Fruit fly (Drosophila melanogaster) whole organism, embryonic: ENCODE results near the gene Oct-TyrR.

Experiments
- ATbp ChIP-seq: fragments of 200-800 bp; sonication (Bioruptor generic); optimal IDR thresholded peaks from 2 replicates; lab custom pipeline; 2017; ENCODE audit warnings: missing biosample characterization, mild to moderate bottlenecking, missing genetic modification characterization, missing genetic modification reagents
- CG1024 ChIP-seq: fragments of 200-800 bp; sonication (Bioruptor generic); IDR thresholded peaks from 2 replicates; pipeline ENCODE4 v1.3.6; 2022; ENCODE audit warnings: missing biosample characterization, missing genetic modification characterization
- CG10274 ChIP-seq: fragments of 200-800 bp; sonication (Bioruptor generic); optimal IDR thresholded peaks from 3 replicates; lab custom pipeline; 2017; ENCODE audit warnings: missing biosample characterization, mild to moderate bottlenecking, missing genetic modification characterization
- CG12391 ChIP-seq: fragments of 200-800 bp; sonication (Bioruptor generic); optimal IDR thresholded peaks from 3 replicates; lab custom pipeline; 2018; ENCODE audit warnings: missing biosample characterization, mild to moderate bottlenecking, missing genetic modification characterization, moderate library complexity
- CG12659 ChIP-seq: fragments of 200-800 bp; sonication (Bioruptor generic); optimal IDR thresholded peaks from 3 replicates; lab custom pipeline; 2017; ENCODE audit warnings: mild to moderate bottlenecking, missing biosample characterization, missing genetic modification reagents, missing genetic modification characterization
- CG13894 ChIP-seq: fragments of 200-800 bp; sonication (Bioruptor generic); optimal IDR thresholded peaks from 3 replicates; lab custom pipeline; 2018; ENCODE audit warnings: missing biosample characterization, mild to moderate bottlenecking, missing genetic modification characterization, moderate library complexity
- CG14710 ChIP-seq: fragments of 200-800 bp; sonication (Bioruptor generic); optimal IDR thresholded peaks from 3 replicates; lab custom pipeline; 2019; ENCODE audit warnings: missing biosample characterization, mild to moderate bottlenecking, missing genetic modification characterization, moderate library complexity
- CG15479 ChIP-seq: fragments of 200-800 bp; sonication (Bioruptor generic); optimal IDR thresholded peaks from 3 replicates; lab custom pipeline; 2019; ENCODE audit warnings: missing biosample characterization, mild to moderate bottlenecking, missing genetic modification characterization, moderate library complexity
- CG17328 ChIP-seq: fragments of 200-800 bp; sonication (Bioruptor generic); IDR thresholded peaks from 2 replicates; pipeline ENCODE4 v1.3.6; 2022; ENCODE audit warnings: missing biosample characterization, missing genetic modification characterization
- CG17568 ChIP-seq: fragments of 200-800 bp; sonication (Bioruptor generic); optimal IDR thresholded peaks from 2 replicates; lab custom pipeline; 2018; ENCODE audit warnings: missing biosample characterization, mild to moderate bottlenecking, missing genetic modification characterization, moderate library complexity
- CG17912 ChIP-seq: fragments of 200-800 bp; sonication (Bioruptor generic); optimal IDR thresholded peaks from 2 replicates; lab custom pipeline; 2018; ENCODE audit warnings: missing biosample characterization, mild to moderate bottlenecking, missing genetic modification characterization
- CG2199 ChIP-seq: fragments of 200-800 bp; sonication (Bioruptor generic); IDR thresholded peaks from 3 replicates; pipeline ENCODE4 v1.3.6; 2022; ENCODE audit warnings: missing biosample characterization, missing genetic modification characterization
- CG30020 ChIP-seq: fragments of 200-800 bp; optimal IDR thresholded peaks from 2 replicates; lab custom pipeline; 2019; ENCODE audit warnings: missing biosample characterization, mild to moderate bottlenecking, missing genetic modification characterization, moderate library complexity
- CG30431 ChIP-seq: fragments of 200-800 bp; sonication (Bioruptor generic); optimal IDR thresholded peaks from 2 replicates; lab custom pipeline; 2017; ENCODE audit warnings: missing biosample characterization, missing genetic modification characterization
- CG34224 ChIP-seq: fragments of 200-800 bp; sonication (Bioruptor generic); IDR thresholded peaks from 3 replicates; pipeline ENCODE4 v1.3.6; 2022; ENCODE audit warnings: missing biosample characterization, missing genetic modification characterization; ENCODE audit not compliant: partially characterized antibody
- CG3995 ChIP-seq: fragments of 200-800 bp; sonication (Bioruptor generic); optimal IDR thresholded peaks from 3 replicates; lab custom pipeline; 2016; ENCODE audit warnings: missing biosample characterization, missing genetic modification characterization
- CG42726 ChIP-seq: fragments of 200-800 bp; sonication (Bioruptor generic); IDR thresholded peaks from 2 replicates; pipeline ENCODE4 v1.3.6; 2022; ENCODE audit warnings: missing biosample characterization, missing genetic modification characterization; ENCODE audit not compliant: partially characterized antibody
- CG7372 ChIP-seq: fragments of 200-800 bp; sonication (Bioruptor generic); IDR thresholded peaks from 2 replicates; pipeline ENCODE4 v1.3.6; 2022; ENCODE audit warnings: missing biosample characterization, missing genetic modification characterization
- CG9437 ChIP-seq: fragments of 200-800 bp; sonication (Bioruptor generic); optimal IDR thresholded peaks from 2 replicates; lab custom pipeline; 2018; ENCODE audit warnings: missing biosample characterization, mild to moderate bottlenecking, missing genetic modification characterization
- CG9932 ChIP-seq: fragments of 200-800 bp; sonication (Bioruptor generic); IDR thresholded peaks from 2 replicates; pipeline ENCODE4 v1.3.6; 2022; ENCODE audit warnings: missing biosample characterization, missing genetic modification characterization
- CHES-1-like ChIP-seq: fragments of 200-800 bp; sonication (Bioruptor generic); optimal IDR thresholded peaks from 2 replicates; lab custom pipeline; 2016; ENCODE audit warnings: missing biosample characterization, missing genetic modification characterization
- HLHmδ ChIP-seq: fragments of 200-800 bp; sonication (Bioruptor generic); optimal IDR thresholded peaks from 2 replicates; lab custom pipeline; 2018; ENCODE audit warnings: missing biosample characterization, mild to moderate bottlenecking, missing genetic modification characterization, moderate library complexity
- Hmr ChIP-seq: fragments of 200-800 bp; sonication (Bioruptor generic); optimal IDR thresholded peaks from 3 replicates; lab custom pipeline; 2017; ENCODE audit warnings: mild to moderate bottlenecking, missing biosample characterization, missing genetic modification reagents, missing genetic modification characterization
- Kr ChIP-seq: fragments of 200-800 bp; sonication (Bioruptor generic); optimal IDR thresholded peaks from 2 replicates; lab custom pipeline; 2017; ENCODE audit warnings: missing biosample characterization, mild to moderate bottlenecking, missing genetic modification characterization
- MBD-R2 ChIP-seq: fragments of 200-800 bp; sonication (Bioruptor generic); IDR thresholded peaks from 2 replicates; pipeline ENCODE4 v1.3.6; 2022; ENCODE audit warnings: missing biosample characterization, missing genetic modification characterization
- MESR4 ChIP-seq: fragments of 200-800 bp; sonication (Bioruptor generic); optimal IDR thresholded peaks from 2 replicates; lab custom pipeline; 2018; ENCODE audit warnings: missing biosample characterization, mild to moderate bottlenecking, missing genetic modification characterization, moderate library complexity
- Nf-YC ChIP-seq: fragments of 200-800 bp; optimal IDR thresholded peaks from 3 replicates; lab custom pipeline; 2019; ENCODE audit warnings: missing biosample characterization, mild to moderate bottlenecking, missing genetic modification characterization, moderate library complexity
- Xbp1 ChIP-seq: fragments of 200-800 bp; sonication (Bioruptor generic); optimal IDR thresholded peaks from 3 replicates; lab custom pipeline; 2016; ENCODE audit warnings: missing biosample characterization, mild to moderate bottlenecking, missing genetic modification characterization
- aop ChIP-seq: fragments of 200-800 bp; sonication (Bioruptor generic); IDR thresholded peaks from 2 replicates; pipeline ENCODE4 v1.3.6; 2022; ENCODE audit warnings: missing biosample characterization, missing genetic modification characterization
- chinmo ChIP-seq: fragments of 200-800 bp; sonication (Bioruptor generic); IDR thresholded peaks from 4 replicates; pipeline ENCODE4 v1.3.6; 2022; ENCODE audit warnings: missing biosample characterization, missing genetic modification characterization; ENCODE audit not compliant: partially characterized antibody
- dan ChIP-seq: fragments of 200-800 bp; sonication (Bioruptor generic); IDR thresholded peaks from 2 replicates; pipeline ENCODE4 v1.3.6; 2022; ENCODE audit warnings: missing biosample characterization, missing genetic modification characterization
- ewg ChIP-seq: fragments of 200-800 bp; sonication (Bioruptor generic); optimal IDR thresholded peaks from 3 replicates; lab custom pipeline; 2017; ENCODE audit warnings: mild to moderate bottlenecking, missing biosample characterization, missing genetic modification reagents, missing genetic modification characterization
- hbn ChIP-seq: fragments of 200-800 bp; sonication (Bioruptor generic); IDR thresholded peaks from 2 replicates; pipeline ENCODE4 v1.3.6; 2022; ENCODE audit warnings: missing biosample characterization, missing genetic modification characterization; ENCODE audit not compliant: partially characterized antibody
- kah ChIP-seq: fragments of 200-800 bp; sonication (Bioruptor generic); optimal IDR thresholded peaks from 2 replicates; lab custom pipeline; 2018; ENCODE audit warnings: missing biosample characterization, mild to moderate bottlenecking, missing genetic modification characterization
- knrl ChIP-seq: fragments of 200-800 bp; sonication (Bioruptor generic); IDR thresholded peaks from 3 replicates; pipeline ENCODE4 v1.3.6; 2022; ENCODE audit warnings: missing biosample characterization, missing genetic modification characterization; ENCODE audit not compliant: partially characterized antibody
- pho ChIP-seq: fragments of 200-800 bp; sonication (Bioruptor generic); optimal IDR thresholded peaks from 2 replicates; lab custom pipeline; 2016; ENCODE audit warnings: missing biosample characterization, missing genetic modification characterization
- row ChIP-seq: fragments of 200-800 bp; sonication (Bioruptor generic); IDR thresholded peaks from 3 replicates; pipeline ENCODE4 v1.3.6; 2022; ENCODE audit warnings: missing biosample characterization, missing genetic modification characterization
- sens ChIP-seq: fragments of 200-800 bp; sonication (Bioruptor generic); peaks from one replicate; lab custom pipeline; 2016; ENCODE audit warnings: missing biosample characterization, missing genetic modification characterization
- sqz ChIP-seq: fragments of 200-800 bp; sonication (Bioruptor generic); optimal IDR thresholded peaks from 3 replicates; lab custom pipeline; 2018; ENCODE audit warnings: missing biosample characterization, mild to moderate bottlenecking, missing genetic modification characterization
- sug ChIP-seq: fragments of 200-800 bp; optimal IDR thresholded peaks from 2 replicates; lab custom pipeline; 2019; ENCODE audit warnings: missing biosample characterization, mild to moderate bottlenecking, missing genetic modification characterization, moderate library complexity
- tna ChIP-seq: fragments of 200-800 bp; sonication (Bioruptor generic); IDR thresholded peaks from 2 replicates; pipeline ENCODE4 v1.3.6; 2022; ENCODE audit warnings: missing biosample characterization, missing genetic modification characterization; ENCODE audit not compliant: partially characterized antibody
- zen ChIP-seq: fragments of 200-800 bp; sonication (Bioruptor generic); optimal IDR thresholded peaks from 3 replicates; lab custom pipeline; 2018; ENCODE audit warnings: missing biosample characterization, mild to moderate bottlenecking, missing genetic modification characterization, moderate library complexity

The Oct-TyrR gene

DNA sequence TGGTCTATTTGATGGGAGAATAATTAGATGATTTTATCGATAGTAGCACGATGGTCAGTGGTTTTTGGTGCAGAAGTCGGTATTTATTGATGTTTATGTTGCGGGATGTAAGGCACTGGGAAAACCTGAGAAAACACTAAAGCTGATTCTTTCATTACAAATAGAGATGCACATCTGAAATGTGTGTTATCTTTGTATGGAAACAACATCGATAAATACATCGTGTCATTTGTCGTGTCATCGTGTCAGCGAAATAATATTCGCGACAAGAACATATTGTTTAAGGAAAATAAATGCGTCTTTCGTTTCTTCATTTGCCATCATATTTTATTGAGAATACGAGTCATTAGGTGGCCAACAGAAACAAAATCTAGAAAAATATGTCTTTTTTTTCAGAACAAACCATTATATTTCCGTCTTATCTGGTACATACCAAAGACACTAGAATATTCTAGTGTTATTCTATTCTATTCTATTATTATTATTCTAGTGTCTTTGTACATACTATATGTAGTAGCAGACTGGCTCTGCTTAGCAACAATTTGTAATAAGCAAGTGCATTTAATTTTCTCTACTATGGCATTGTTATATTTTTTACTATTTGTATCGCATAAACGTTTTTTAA is 39.7 kb downstream of the Oct-TyrR start, which contains the start of gene CG7133 (continued):
- TF ChIP-seq MBD-R2 (GFP tag; lab: Robert Waterston, UW) (peak; percentile 55), HLHmδ (GFP tag; lab: Kevin White, UChicago) (no peak), CG17568 (GFP tag; lab: Kevin White, UChicago) (no peak), sens (GFP tag; lab: Kevin White, UChicago) (peak; percentile 67), chinmo (GFP tag; lab: Robert Waterston, UW) (peak; percentile 71; the same call in 1 of the 4 replicates), CG12659 (GFP tag; lab: Kevin White, UChicago) (peak; percentile 42), Nf-YC (tag; lab: Kevin White, UChicago) (peak; percentile 18), CG7372 (no peak), CG2199 (GFP tag; lab: Robert Waterston, UW) (0 out of 3 replicates have a peak, but pooled peaks have one; percentile 47), CG34224 (GFP tag; lab: Robert Waterston, UW) (peak; percentile 84), MESR4 (GFP tag; lab: Kevin White, UChicago) (peak; percentile 59), CG15479 (GFP tag; lab: Kevin White, UChicago) (no peak), CG9932 (GFP tag; lab: Robert Waterston, UW) (peak; percentile 57), tna (GFP tag; lab: Robert Waterston, UW) (peak; percentile 77), Xbp1 (GFP tag; lab: Kevin White, UChicago) (peak; percentile 33), aop (GFP tag; lab: Robert Waterston, UW) (no peak), CG9437 (GFP tag; lab: Kevin White, UChicago) (no peak), ewg (no peak), CG42726 (GFP tag; lab: Robert Waterston, UW) (peak; percentile 82; the same call in 1 of the 2 replicates), Hmr (GFP tag; lab: Kevin White, UChicago) (peak; percentile 7), Kr (GFP tag; lab: Kevin White, UChicago) (no peak), CHES-1-like (GFP tag; lab: Kevin White, UChicago) (peak; percentile 3), CG10274 (GFP tag; lab: Kevin White, UChicago) (no peak), sug (tag; lab: Kevin White, UChicago) (peak; percentile 4), CG30431 (GFP tag; lab: Kevin White, UChicago) (no peak), CG14710 (peak; percentile 42), dan (GFP tag; lab: Robert Waterston, UW) (no peak), sqz (no peak), zen (tag; lab: Kevin White, UChicago) (peak; percentile 60), CG12391 (tag; lab: Kevin White, UChicago) (peak; percentile 14), knrl (GFP tag; lab: Robert Waterston, UW) (peak; percentile 90), CG30020 (tag; lab: Kevin White, UChicago) (peak; percentile 66), CG1024 (GFP tag; lab: Robert Waterston, UW) (no peak), CG17328 (no peak), CG17912 (no peak), pho (GFP tag; lab: Kevin White, UChicago) (peak; percentile 27), hbn (peak; percentile 85), kah (GFP tag; lab: Kevin White, UChicago) (peak; percentile 4), CG13894 (tag; lab: Kevin White, UChicago) (peak; percentile 60), ATbp (no peak), row (GFP tag; lab: Robert Waterston, UW) (peak; percentile 68), CG3995 (GFP tag; lab: Kevin White, UChicago) (peak; percentile 59)
- TF ChIP-seq, all 482 proteins: peak for 81
